Worm (Caenorhabditis elegans): ENCODE measurements around the gene W09H1.1.

DNA sequence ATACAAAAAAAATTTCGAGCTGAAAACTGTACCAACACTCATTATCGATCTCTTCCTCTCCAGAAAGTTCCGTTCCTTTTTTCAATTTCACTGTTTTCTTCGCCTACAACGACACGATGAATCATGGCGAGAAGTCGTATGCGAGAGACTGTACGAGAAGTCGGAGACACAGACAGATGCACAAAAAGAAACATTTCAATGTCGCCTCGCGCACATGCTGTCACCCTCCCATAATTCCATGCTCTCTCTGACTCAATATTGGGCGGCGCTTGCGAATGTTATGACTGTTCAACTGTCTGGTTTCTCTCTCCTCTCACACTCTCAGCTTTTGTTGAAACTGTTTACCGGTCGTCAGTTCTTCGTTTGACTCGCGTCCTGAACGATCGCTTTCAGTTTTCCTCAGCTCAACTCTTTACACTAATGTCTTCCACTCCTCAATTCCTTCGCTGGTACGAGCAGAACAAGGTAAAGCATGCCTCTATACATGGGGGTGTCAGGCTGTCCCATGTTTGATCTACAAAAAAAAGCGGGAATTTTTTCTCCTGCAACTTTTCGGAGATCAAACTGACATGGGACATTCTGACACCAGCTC is 15.4 kb upstream of the W09H1.1 start:
- TF ChIP-seq ama-1 (optimal IDR thresholded peaks at IDR 0.05) (no peak), flt-1 (GFP tag; IDR thresholded peaks at IDR 0.05) (no peak), F13C5.2 (tag; optimal IDR thresholded peaks at IDR 0.05) (no peak), scrt-1 (GFP tag; IDR thresholded peaks at IDR 0.05) (no peak), ets-7 (tag; optimal IDR thresholded peaks at IDR 0.05) (no peak), tbx-11 (GFP tag; IDR thresholded peaks at IDR 0.05) (no peak), tbx-37 (GFP tag; conservative IDR thresholded peaks at IDR 0.05) (no peak), pes-1 (GFP tag; IDR thresholded peaks at IDR 0.05) (no peak)

Measured in whole organism, early embryonic.